Fruit fly (Drosophila melanogaster) whole organism, embryonic: Measurements from ENCODE around the gene uif.

Source experiments
- B-H2 ChIP-seq: fragments of 200-800 bp; sonication (Bioruptor generic); optimal IDR thresholded peaks from 2 replicates; lab custom pipeline; 2018; ENCODE audit warnings: missing biosample characterization, mild to moderate bottlenecking, missing genetic modification characterization
- CG10321 ChIP-seq: fragments of 200-800 bp; sonication (Bioruptor generic); IDR thresholded peaks from 2 replicates; pipeline ENCODE4 v1.3.6; 2022; ENCODE audit warnings: missing biosample characterization, missing genetic modification characterization
- CG10543 ChIP-seq: fragments of 200-800 bp; sonication (Bioruptor generic); optimal IDR thresholded peaks from 3 replicates; lab custom pipeline; 2017; ENCODE audit warnings: missing biosample characterization, mild to moderate bottlenecking, missing genetic modification characterization, moderate library complexity
- CG11093 ChIP-seq: fragments of 200-800 bp; sonication (Bioruptor generic); IDR thresholded peaks from 3 replicates; pipeline ENCODE4 v1.3.6; 2022; ENCODE audit warnings: missing biosample characterization, missing genetic modification characterization
- CG11247 ChIP-seq: fragments of 200-800 bp; sonication (Bioruptor generic); IDR thresholded peaks from 2 replicates; pipeline ENCODE4 v1.3.6; 2022; ENCODE audit warnings: missing biosample characterization, missing genetic modification characterization
- CG12219 ChIP-seq: fragments of 200-800 bp; sonication (Bioruptor generic); optimal IDR thresholded peaks from 3 replicates; lab custom pipeline; 2018; ENCODE audit warnings: missing biosample characterization, mild to moderate bottlenecking, missing genetic modification characterization
- CG12744 ChIP-seq: fragments of 200-800 bp; sonication (Bioruptor generic); optimal IDR thresholded peaks from 2 replicates; lab custom pipeline; 2016; ENCODE audit warnings: missing biosample characterization, missing genetic modification characterization
- CG13287 ChIP-seq: fragments of 200-800 bp; sonication (Bioruptor generic); IDR thresholded peaks from 2 replicates; pipeline ENCODE4 v1.3.6; 2022; ENCODE audit warnings: missing biosample characterization, missing genetic modification characterization; ENCODE audit not compliant: partially characterized antibody
- CG15269 ChIP-seq: fragments of 200-800 bp; sonication (Bioruptor generic); optimal IDR thresholded peaks from 2 replicates; lab custom pipeline; 2018; ENCODE audit warnings: missing biosample characterization, mild to moderate bottlenecking, missing genetic modification characterization, moderate library complexity
- CG15514 ChIP-seq: fragments of 200-800 bp; sonication (Bioruptor generic); optimal IDR thresholded peaks from 3 replicates; lab custom pipeline; 2017; ENCODE audit warnings: missing biosample characterization, missing genetic modification characterization, mild to moderate bottlenecking, moderate library complexity, missing genetic modification reagents
- CG15696 ChIP-seq: fragments of 200-800 bp; sonication (Bioruptor generic); optimal IDR thresholded peaks from 2 replicates; lab custom pipeline; 2019; ENCODE audit warnings: missing biosample characterization, mild to moderate bottlenecking, missing genetic modification characterization, moderate library complexity
- CG16863 ChIP-seq: fragments of 200-800 bp; sonication (Bioruptor generic); optimal IDR thresholded peaks from 3 replicates; lab custom pipeline; 2016; ENCODE audit warnings: missing biosample characterization, missing genetic modification characterization
- CG1792 ChIP-seq: fragments of 200-800 bp; sonication (Bioruptor generic); optimal IDR thresholded peaks from 2 replicates; lab custom pipeline; 2016; ENCODE audit warnings: missing biosample characterization, missing genetic modification characterization
- CG18476 ChIP-seq: fragments of 200-800 bp; sonication (Bioruptor generic); optimal IDR thresholded peaks from 2 replicates; lab custom pipeline; 2016; ENCODE audit warnings: missing biosample characterization, mild to moderate bottlenecking, missing genetic modification characterization
- CG30431 ChIP-seq: fragments of 200-800 bp; sonication (Bioruptor generic); optimal IDR thresholded peaks from 2 replicates; lab custom pipeline; 2017; ENCODE audit warnings: missing biosample characterization, missing genetic modification characterization
- CG6272 ChIP-seq: fragments of 200-800 bp; sonication (Bioruptor generic); IDR thresholded peaks from 2 replicates; pipeline ENCODE4 v1.3.6; 2022; ENCODE audit warnings: missing biosample characterization, missing genetic modification characterization
- CG7271 ChIP-seq: fragments of 200-800 bp; sonication (Bioruptor generic); optimal IDR thresholded peaks from 2 replicates; lab custom pipeline; 2018; ENCODE audit warnings: missing biosample characterization, mild to moderate bottlenecking, missing genetic modification characterization, moderate library complexity
- CG7357 ChIP-seq: fragments of 200-800 bp; sonication (Bioruptor generic); IDR thresholded peaks from 3 replicates; pipeline ENCODE4 v1.3.6; 2022; ENCODE audit warnings: missing biosample characterization, missing genetic modification characterization
- CG7839 ChIP-seq: fragments of 200-800 bp; sonication (Bioruptor generic); optimal IDR thresholded peaks from 3 replicates; lab custom pipeline; 2018; ENCODE audit warnings: missing biosample characterization, mild to moderate bottlenecking, missing genetic modification characterization, moderate library complexity
- CkIIα-i1 ChIP-seq: fragments of 200-800 bp; sonication (Bioruptor generic); IDR thresholded peaks from 2 replicates; pipeline ENCODE4 v1.3.6; 2022; ENCODE audit warnings: missing biosample characterization, missing genetic modification characterization
- Hey ChIP-seq: fragments of 200-800 bp; sonication (Bioruptor generic); optimal IDR thresholded peaks from 3 replicates; lab custom pipeline; 2018; ENCODE audit warnings: missing biosample characterization, mild to moderate bottlenecking, missing genetic modification characterization
- NC2α ChIP-seq: fragments of 200-800 bp; sonication (Bioruptor generic); optimal IDR thresholded peaks from 2 replicates; lab custom pipeline; 2016; ENCODE audit warnings: missing biosample characterization, missing genetic modification characterization
- Optix ChIP-seq: fragments of 200-800 bp; sonication (Bioruptor generic); IDR thresholded peaks from 3 replicates; pipeline ENCODE4 v1.3.6; 2022; ENCODE audit warnings: missing biosample characterization, missing genetic modification characterization
- PHDP ChIP-seq: fragments of 200-800 bp; sonication (Bioruptor generic); optimal IDR thresholded peaks from 3 replicates; lab custom pipeline; 2018; ENCODE audit warnings: missing biosample characterization, mild to moderate bottlenecking, missing genetic modification characterization, moderate library complexity
- Poxn ChIP-seq: fragments of 200-800 bp; sonication (Bioruptor generic); IDR thresholded peaks from 2 replicates; pipeline ENCODE4 v1.3.6; 2022; ENCODE audit warnings: missing biosample characterization, missing genetic modification characterization
- Ptx1 ChIP-seq: fragments of 200-800 bp; sonication (Bioruptor generic); IDR thresholded peaks from 2 replicates; pipeline ENCODE4 v1.3.6; 2022; ENCODE audit warnings: missing biosample characterization, missing genetic modification characterization
- Side ChIP-seq: fragments of 200-800 bp; sonication (Bioruptor generic); optimal IDR thresholded peaks from 2 replicates; lab custom pipeline; 2016; ENCODE audit warnings: missing biosample characterization, missing genetic modification characterization
- Spps ChIP-seq: fragments of 200-800 bp; sonication (Bioruptor generic); optimal IDR thresholded peaks from 2 replicates; lab custom pipeline; 2018; ENCODE audit warnings: missing biosample characterization, mild to moderate bottlenecking, missing genetic modification characterization
- TFAM ChIP-seq: fragments of 200-800 bp; sonication (Bioruptor generic); optimal IDR thresholded peaks from 2 replicates; lab custom pipeline; 2017; ENCODE audit warnings: missing biosample characterization, missing genetic modification characterization, inconsistent platforms
- ab ChIP-seq: fragments of 200-800 bp; sonication (Bioruptor generic); optimal IDR thresholded peaks from 2 replicates; lab custom pipeline; 2016; ENCODE audit warnings: missing biosample characterization, missing genetic modification characterization
- amos ChIP-seq: fragments of 200-800 bp; sonication (Bioruptor generic); IDR thresholded peaks from 2 replicates; pipeline ENCODE4 v1.3.6; 2022; ENCODE audit warnings: missing biosample characterization, missing genetic modification characterization; ENCODE audit not compliant: partially characterized antibody
- az2 ChIP-seq: fragments of 200-800 bp; sonication (Bioruptor generic); optimal IDR thresholded peaks from 3 replicates; lab custom pipeline; 2016; ENCODE audit warnings: missing biosample characterization, missing genetic modification characterization
- caup ChIP-seq: fragments of 200-800 bp; sonication (Bioruptor generic); optimal IDR thresholded peaks from 3 replicates; lab custom pipeline; 2017; ENCODE audit warnings: missing biosample characterization, mild to moderate bottlenecking, missing genetic modification characterization, moderate library complexity; ENCODE audit not compliant: severe bottlenecking
- corto ChIP-seq: fragments of 200-800 bp; sonication (Bioruptor generic); optimal IDR thresholded peaks from 2 replicates; lab custom pipeline; 2016; ENCODE audit warnings: missing biosample characterization, mild to moderate bottlenecking, missing genetic modification characterization, moderate library complexity
- croc ChIP-seq: fragments of 200-800 bp; sonication (Bioruptor generic); conservative IDR thresholded peaks from 3 replicates; pipeline ENCODE4 v1.3.6; 2022; ENCODE audit warnings: missing biosample characterization, missing genetic modification characterization
- emc ChIP-seq: fragments of 200-800 bp; sonication (Bioruptor generic); optimal IDR thresholded peaks from 2 replicates; lab custom pipeline; 2016; ENCODE audit warnings: missing biosample characterization, missing genetic modification characterization
- ems ChIP-seq: fragments of 200-800 bp; sonication (Bioruptor generic); optimal IDR thresholded peaks from 3 replicates; lab custom pipeline; 2016; ENCODE audit warnings: missing biosample characterization, missing genetic modification characterization
- insv ChIP-seq, 2 experiments: fragments of 200-800 bp; sonication (Bioruptor generic); optimal IDR thresholded peaks; 3 replicates each; lab custom pipeline; 2016 to 2018; ENCODE audit warnings: missing biosample characterization in 2 of 2, missing genetic modification characterization in 2 of 2
- jigr1 ChIP-seq: fragments of 200-800 bp; sonication (Bioruptor generic); IDR thresholded peaks from 3 replicates; pipeline ENCODE4 v1.3.6; 2022; ENCODE audit warnings: missing biosample characterization, missing genetic modification characterization
- jing ChIP-seq: fragments of 200-800 bp; sonication (Bioruptor generic); optimal IDR thresholded peaks from 2 replicates; lab custom pipeline; 2018; ENCODE audit warnings: missing biosample characterization, mild to moderate bottlenecking, missing genetic modification characterization
- kay ChIP-seq: fragments of 200-800 bp; sonication (Bioruptor generic); optimal IDR thresholded peaks from 2 replicates; lab custom pipeline; 2016; ENCODE audit warnings: missing biosample characterization, missing genetic modification characterization
- oc ChIP-seq: fragments of 200-800 bp; sonication (Bioruptor generic); optimal IDR thresholded peaks from 2 replicates; lab custom pipeline; 2018; ENCODE audit warnings: missing biosample characterization, mild to moderate bottlenecking, missing genetic modification characterization, moderate library complexity
- otp ChIP-seq: fragments of 200-800 bp; sonication (Bioruptor generic); IDR thresholded peaks from 3 replicates; pipeline ENCODE4, ENCODE4 v1.3.6; 2022; ENCODE audit warnings: missing biosample characterization, missing genetic modification characterization
- psq ChIP-seq: fragments of 200-800 bp; sonication (Bioruptor generic); optimal IDR thresholded peaks from 2 replicates; lab custom pipeline; 2017; ENCODE audit warnings: missing biosample characterization, missing genetic modification characterization
- row ChIP-seq: fragments of 200-800 bp; sonication (Bioruptor generic); IDR thresholded peaks from 3 replicates; pipeline ENCODE4 v1.3.6; 2022; ENCODE audit warnings: missing biosample characterization, missing genetic modification characterization
- sc ChIP-seq, 3 experiments: fragments of >200 bp in 2 of 3; fragments of 200-800 bp in 1 of 3; sonication (Bioruptor generic) in 1 of 3; optimal IDR thresholded peaks; 2 replicates in 2 of 3; 3 replicates in 1 of 3; lab custom pipeline; 2017; ENCODE audit warnings: mild to moderate bottlenecking in 1 of 3, missing biosample characterization in 1 of 3, missing genetic modification characterization in 1 of 3, missing genetic modification reagents in 1 of 3
- sens ChIP-seq: fragments of 200-800 bp; sonication (Bioruptor generic); peaks from one replicate; lab custom pipeline; 2016; ENCODE audit warnings: missing biosample characterization, missing genetic modification characterization
- sim ChIP-seq: fragments of 200-800 bp; sonication (Bioruptor generic); IDR thresholded peaks from 2 replicates; pipeline ENCODE4 v1.3.6; 2022; ENCODE audit warnings: missing biosample characterization, missing genetic modification characterization
- slbo ChIP-seq: fragments of 200-800 bp; sonication (Bioruptor generic); IDR thresholded peaks from 2 replicates; pipeline ENCODE4 v1.3.6; 2022; ENCODE audit warnings: missing biosample characterization, missing genetic modification characterization
- toy ChIP-seq: fragments of 200-800 bp; sonication (Bioruptor generic); IDR thresholded peaks from 2 replicates; pipeline ENCODE4 v1.3.6; 2022; ENCODE audit warnings: missing biosample characterization, missing genetic modification characterization

Gene uif

dm6 chr2L:7023614-7024259, 13.6 kb upstream of the uif start, which contains the start of gene Gart (continued):
- TF ChIP-seq CG15514 (GFP tag; lab: Kevin White, UChicago), result no peak
- no peak; the same call in 1 of the 2 replicates for TF ChIP-seq amos
- peak; percentile 48 for TF ChIP-seq jing
- peak; percentile 71 for TF ChIP-seq CG15269 (tag; lab: Kevin White, UChicago)
- peak; percentile 72 for TF ChIP-seq Side
- peak; percentile 75 for TF ChIP-seq CG10543 (GFP tag; lab: Kevin White, UChicago)
- peak; percentile 92 for TF ChIP-seq sens (GFP tag; lab: Kevin White, UChicago)
- no peak for TF ChIP-seq CG10321
- TF ChIP-seq ems (GFP tag; lab: Kevin White, UChicago), result peak; percentile 22
- TF ChIP-seq corto (GFP tag; lab: Kevin White, UChicago), result peak; percentile 70
- TF ChIP-seq oc (tag; lab: Kevin White, UChicago), result peak; percentile 36
- TF ChIP-seq ab (GFP tag; lab: Kevin White, UChicago), result peak; percentile 20
- TF ChIP-seq slbo (GFP tag; lab: Robert Waterston, UW), result peak; percentile 79
- peak; percentile 43 for TF ChIP-seq kay (GFP tag; lab: Kevin White, UChicago)
- TF ChIP-seq CG7839 (tag; lab: Kevin White, UChicago), result peak; percentile 78
- peak; percentile 57 for TF ChIP-seq CG12744
- TF ChIP-seq CG15696 (tag; lab: Kevin White, UChicago), result no peak
- TF ChIP-seq CG18476, result peak; percentile 64
- no peak for TF ChIP-seq CG6272 (GFP tag; lab: Robert Waterston, UW)
- TF ChIP-seq croc (GFP tag; lab: Robert Waterston, UW), result no peak
- TF ChIP-seq row (GFP tag; lab: Robert Waterston, UW), result peak; percentile 86
- TF ChIP-seq CG11247 (GFP tag; lab: Robert Waterston, UW), result 0 out of 2 replicates have a peak, but pooled peaks have one; percentile 52
- TF ChIP-seq CG7357, result no peak
- TF ChIP-seq Spps, result no peak
- no peak for TF ChIP-seq toy (GFP tag; lab: Robert Waterston, UW)
- TF ChIP-seq sc (optimal IDR thresholded peaks at IDR 0.05; lab: Kevin White, UChicago), result no peak
- TF ChIP-seq sc (GFP tag; optimal IDR thresholded peaks at IDR 0.05; lab: Kevin White, UChicago), result peak; percentile 67
- peak; percentile 60; the same call in 1 of the 2 replicates for TF ChIP-seq sim (GFP tag; lab: Robert Waterston, UW)
- peak; percentile 46 for TF ChIP-seq CG12219 (GFP tag; lab: Kevin White, UChicago)
- no peak for TF ChIP-seq Hey
- peak; percentile 13 for TF ChIP-seq CG30431 (GFP tag; lab: Kevin White, UChicago)
- peak; percentile 75 for TF ChIP-seq CG1792 (GFP tag; lab: Kevin White, UChicago)
- peak in 1 of 2 experiments; percentile 1 for TF ChIP-seq insv (GFP tag; optimal IDR thresholded peaks at IDR 0.05; lab: Kevin White, UChicago)
- TF ChIP-seq NC2α (GFP tag; lab: Kevin White, UChicago), result no peak
- TF ChIP-seq CG11093 (GFP tag; lab: Robert Waterston, UW), result no peak
- peak; percentile 57 for TF ChIP-seq az2 (GFP tag; lab: Kevin White, UChicago)
- TF ChIP-seq CG16863 (GFP tag; lab: Kevin White, UChicago), result peak; percentile 48
- no peak for TF ChIP-seq jigr1
- TF ChIP-seq B-H2 (GFP tag; lab: Kevin White, UChicago), result peak; percentile 44
- TF ChIP-seq CG13287 (GFP tag; lab: Robert Waterston, UW), result peak; percentile 15; the same call in 1 of the 2 replicates
- peak; percentile 61; the same call in 1 of the 3 replicates for TF ChIP-seq Optix (GFP tag; lab: Robert Waterston, UW)
- TF ChIP-seq CG7271 (tag; lab: Kevin White, UChicago), result no peak
- TF ChIP-seq CkIIα-i1 (GFP tag; lab: Robert Waterston, UW), result no peak
- no peak for TF ChIP-seq TFAM (GFP tag; lab: Kevin White, UChicago)
- TF ChIP-seq psq (GFP tag; lab: Kevin White, UChicago), result no peak
- peak; percentile 70; the same call in 2 of the 3 replicates for TF ChIP-seq otp (GFP tag; lab: Robert Waterston, UW)
- no peak for TF ChIP-seq Poxn
- peak; percentile 71 for TF ChIP-seq caup
- TF ChIP-seq Ptx1 (GFP tag; lab: Robert Waterston, UW), result peak; percentile 74
- TF ChIP-seq emc, result no peak
- TF ChIP-seq PHDP (tag; lab: Kevin White, UChicago), result peak; percentile 71
